Worm (Caenorhabditis elegans) whole organism, early embryonic: Measurements from ENCODE around the gene glb-22.

Experiments
- B0310.2 ChIP-seq: sonication (generic microtip); optimal IDR thresholded peaks from 2 replicates; lab custom pipeline; 2016; ENCODE audit warnings: mild to moderate bottlenecking, missing genetic modification characterization, missing compliant biosample characterization
- F13C5.2 ChIP-seq: sonication (generic microtip); optimal IDR thresholded peaks from 2 replicates; lab custom pipeline; 2017; ENCODE audit warnings: mild to moderate bottlenecking, missing genetic modification characterization, inconsistent platforms, missing compliant biosample characterization
- aly-1 ChIP-seq: sonication (generic microtip); optimal IDR thresholded peaks from 2 replicates; lab custom pipeline; 2016; ENCODE audit warnings: missing genetic modification characterization, missing compliant biosample characterization
- ama-1 ChIP-seq: fragments of 150-350 bp; optimal IDR thresholded peaks from 2 replicates; lab custom pipeline; 2014
- ceh-13 ChIP-seq: fragments of 200-800 bp; sonication (Bioruptor generic); optimal IDR thresholded peaks from 2 replicates; lab custom pipeline; 2018; ENCODE audit warnings: mild to moderate bottlenecking, missing genetic modification characterization, missing compliant biosample characterization
- ceh-36 ChIP-seq: sonication (generic microtip); optimal IDR thresholded peaks from 2 replicates; lab custom pipeline; 2016; ENCODE audit warnings: missing genetic modification characterization, inconsistent platforms, missing compliant biosample characterization
- ets-7 ChIP-seq: sonication (generic microtip); optimal IDR thresholded peaks from 2 replicates; lab custom pipeline; 2016; ENCODE audit warnings: missing genotype, missing genetic modification characterization, missing compliant biosample characterization
- flt-1 ChIP-seq: fragments of 200-800 bp; sonication (Bioruptor generic); IDR thresholded peaks from 2 replicates; pipeline ENCODE4 v1.3.6; 2022; ENCODE audit warnings: missing genetic modification characterization, missing compliant biosample characterization
- hmbx-1 ChIP-seq: sonication (generic microtip); optimal IDR thresholded peaks from 2 replicates; lab custom pipeline; 2016; ENCODE audit warnings: mild to moderate bottlenecking, missing genetic modification characterization, missing compliant biosample characterization
- hmg-4 ChIP-seq: fragments of 200-800 bp; sonication (Bioruptor generic); optimal IDR thresholded peaks from 2 replicates; lab custom pipeline; 2018; ENCODE audit warnings: mild to moderate bottlenecking, missing genetic modification characterization, missing compliant biosample characterization
- hnd-1 ChIP-seq: sonication (generic microtip); optimal IDR thresholded peaks from 2 replicates; lab custom pipeline; 2016; ENCODE audit warnings: missing genetic modification characterization, missing compliant biosample characterization
- pes-1 ChIP-seq: fragments of 200-800 bp; sonication (Bioruptor generic); IDR thresholded peaks from 2 replicates; pipeline ENCODE4 v1.3.6; 2022; ENCODE audit warnings: missing genetic modification reagents, missing genetic modification characterization, missing compliant biosample characterization
- scrt-1 ChIP-seq: fragments of 200-800 bp; sonication (Bioruptor generic); IDR thresholded peaks from 2 replicates; pipeline ENCODE4 v1.3.6; 2022; ENCODE audit warnings: missing genetic modification characterization, missing compliant biosample characterization
- sea-1 ChIP-seq: fragments of 200-800 bp; sonication (Bioruptor generic); conservative IDR thresholded peaks from 2 replicates; pipeline ENCODE4 v1.3.6; 2022; ENCODE audit warnings: missing genetic modification characterization, missing compliant biosample characterization
- tbx-11 ChIP-seq: fragments of 200-800 bp; sonication (Bioruptor generic); IDR thresholded peaks from 2 replicates; pipeline ENCODE4 v1.3.6; 2022; ENCODE audit warnings: missing genetic modification characterization, missing compliant biosample characterization
- tbx-37 ChIP-seq: fragments of 200-800 bp; sonication (Bioruptor generic); conservative IDR thresholded peaks from 2 replicates; pipeline ENCODE4 v1.3.6; 2022; ENCODE audit warnings: missing genetic modification reagents, missing genetic modification characterization, missing compliant biosample characterization
- tra-4 ChIP-seq: sonication (generic microtip); optimal IDR thresholded peaks from 2 replicates; lab custom pipeline; 2017; ENCODE audit warnings: missing genetic modification characterization, missing compliant biosample characterization

The glb-22 gene

ce11 chrV:14648825-14649224 is 48.8 kb downstream of the glb-22 start:
- no peak for TF ChIP-seq hmbx-1 (tag; lab: Kevin White, UChicago)
- TF ChIP-seq ceh-13 (GFP tag; lab: Kevin White, UChicago), result no peak
- no peak for TF ChIP-seq hmg-4 (GFP tag; lab: Kevin White, UChicago)
- TF ChIP-seq tra-4 (tag; lab: Kevin White, UChicago), result no peak
- no peak for TF ChIP-seq sea-1 (GFP tag; lab: Robert Waterston, UW)
- no peak for TF ChIP-seq aly-1 (tag; lab: Kevin White, UChicago)
- no peak for TF ChIP-seq scrt-1
- no peak for TF ChIP-seq B0310.2 (tag; lab: Kevin White, UChicago)
- no peak for TF ChIP-seq hnd-1 (tag; lab: Kevin White, UChicago)
- TF ChIP-seq ceh-36 (tag; lab: Kevin White, UChicago), result no peak
- TF ChIP-seq ets-7, result no peak
- no peak for TF ChIP-seq flt-1 (GFP tag; lab: Robert Waterston, UW)

- TF ChIP-seq ama-1 (lab: Kevin White, UChicago), result no peak
- TF ChIP-seq sea-1 (GFP tag; lab: Robert Waterston, UW), result no peak
- TF ChIP-seq hmbx-1 (tag; lab: Kevin White, UChicago), result no peak
- no peak for TF ChIP-seq ceh-36 (tag; lab: Kevin White, UChicago)
- TF ChIP-seq hnd-1 (tag; lab: Kevin White, UChicago), result no peak
- TF ChIP-seq pes-1 (GFP tag; lab: Robert Waterston, UW), result no peak
- TF ChIP-seq tbx-11 (GFP tag; lab: Robert Waterston, UW), result no peak
Observed at ce11 chrV:14649929-14650328, 49.9 kb downstream of the glb-22 start.

- no peak for TF ChIP-seq hnd-1 (tag; lab: Kevin White, UChicago)
- no peak for TF ChIP-seq tra-4 (tag; lab: Kevin White, UChicago)
- no peak for TF ChIP-seq hmg-4 (GFP tag; lab: Kevin White, UChicago)
- no peak for TF ChIP-seq ceh-13 (GFP tag; lab: Kevin White, UChicago)
- no peak for TF ChIP-seq ama-1 (lab: Kevin White, UChicago)
- no peak for TF ChIP-seq tbx-37 (GFP tag; lab: Robert Waterston, UW)
- no peak for TF ChIP-seq pes-1 (GFP tag; lab: Robert Waterston, UW)
- TF ChIP-seq sea-1 (GFP tag; lab: Robert Waterston, UW), result no peak
- no peak for TF ChIP-seq aly-1 (tag; lab: Kevin White, UChicago)
- no peak for TF ChIP-seq ceh-36 (tag; lab: Kevin White, UChicago)
- TF ChIP-seq F13C5.2, result no peak
- no peak for TF ChIP-seq flt-1 (GFP tag; lab: Robert Waterston, UW)
- no peak for TF ChIP-seq tbx-11 (GFP tag; lab: Robert Waterston, UW)
- no peak for TF ChIP-seq scrt-1
Observed at ce11 chrV:14650631-14651030, 50.6 kb downstream of the glb-22 start.

ce11 chrV:14655689-14656088 is 55.6 kb downstream of the glb-22 start:
- no peak for TF ChIP-seq flt-1 (GFP tag; lab: Robert Waterston, UW)
- TF ChIP-seq sea-1 (GFP tag; lab: Robert Waterston, UW), result no peak
- no peak for TF ChIP-seq aly-1 (tag; lab: Kevin White, UChicago)
- TF ChIP-seq B0310.2 (tag; lab: Kevin White, UChicago), result no peak
- no peak for TF ChIP-seq ets-7
- TF ChIP-seq F13C5.2, result no peak
- no peak for TF ChIP-seq ceh-36 (tag; lab: Kevin White, UChicago)
- TF ChIP-seq hmbx-1 (tag; lab: Kevin White, UChicago), result no peak
- no peak for TF ChIP-seq hmg-4 (GFP tag; lab: Kevin White, UChicago)
- TF ChIP-seq tbx-37 (GFP tag; lab: Robert Waterston, UW), result no peak
- TF ChIP-seq tbx-11 (GFP tag; lab: Robert Waterston, UW), result no peak
